Worm (Caenorhabditis elegans) whole organism, early embryonic: ENCODE data around the gene lin-29.

Experiments used
- aly-1 ChIP-seq: sonication (generic microtip); optimal IDR thresholded peaks from 2 replicates; lab custom pipeline; 2016; ENCODE audit warnings: missing genetic modification characterization, missing compliant biosample characterization
- ama-1 ChIP-seq: fragments of 150-350 bp; optimal IDR thresholded peaks from 2 replicates; lab custom pipeline; 2014
- ceh-36 ChIP-seq: sonication (generic microtip); optimal IDR thresholded peaks from 2 replicates; lab custom pipeline; 2016; ENCODE audit warnings: missing genetic modification characterization, inconsistent platforms, missing compliant biosample characterization
- ets-7 ChIP-seq: sonication (generic microtip); optimal IDR thresholded peaks from 2 replicates; lab custom pipeline; 2016; ENCODE audit warnings: missing genotype, missing genetic modification characterization, missing compliant biosample characterization
- flt-1 ChIP-seq: fragments of 200-800 bp; sonication (Bioruptor generic); IDR thresholded peaks from 2 replicates; pipeline ENCODE4 v1.3.6; 2022; ENCODE audit warnings: missing genetic modification characterization, missing compliant biosample characterization
- hmg-4 ChIP-seq: fragments of 200-800 bp; sonication (Bioruptor generic); optimal IDR thresholded peaks from 2 replicates; lab custom pipeline; 2018; ENCODE audit warnings: mild to moderate bottlenecking, missing genetic modification characterization, missing compliant biosample characterization
- scrt-1 ChIP-seq: fragments of 200-800 bp; sonication (Bioruptor generic); IDR thresholded peaks from 2 replicates; pipeline ENCODE4 v1.3.6; 2022; ENCODE audit warnings: missing genetic modification characterization, missing compliant biosample characterization
- tbx-11 ChIP-seq: fragments of 200-800 bp; sonication (Bioruptor generic); IDR thresholded peaks from 2 replicates; pipeline ENCODE4 v1.3.6; 2022; ENCODE audit warnings: missing genetic modification characterization, missing compliant biosample characterization
- tbx-37 ChIP-seq: fragments of 200-800 bp; sonication (Bioruptor generic); conservative IDR thresholded peaks from 2 replicates; pipeline ENCODE4 v1.3.6; 2022; ENCODE audit warnings: missing genetic modification reagents, missing genetic modification characterization, missing compliant biosample characterization
- tra-4 ChIP-seq: sonication (generic microtip); optimal IDR thresholded peaks from 2 replicates; lab custom pipeline; 2017; ENCODE audit warnings: missing genetic modification characterization, missing compliant biosample characterization

- TF ChIP-seq tbx-11 (GFP tag; lab: Robert Waterston, UW) (no peak), scrt-1 (no peak), ceh-36 (tag; lab: Kevin White, UChicago) (peak; percentile 61), ama-1 (lab: Kevin White, UChicago) (no peak), hmg-4 (GFP tag; lab: Kevin White, UChicago) (no peak), flt-1 (no peak), tra-4 (no peak), tbx-37 (GFP tag; lab: Robert Waterston, UW) (no peak), ets-7 (tag; lab: Kevin White, UChicago) (no peak), aly-1 (tag; lab: Kevin White, UChicago) (no peak)
These were observed 11.4 kb downstream of the lin-29 start for ce11 chrII:11923620-11924298.
